Worm (Caenorhabditis elegans) whole organism, mixed stage, embryonic: Measurements from ENCODE around the gene nhr-173.

Source experiments
- M03D4.4 ChIP-seq: sonication (generic microtip); optimal IDR thresholded peaks from 2 replicates; lab custom pipeline; 2017; ENCODE audit warnings: mild to moderate bottlenecking, missing genetic modification characterization, missing compliant biosample characterization
- bed-3 ChIP-seq: fragments of 200-800 bp; sonication (Bioruptor generic); optimal IDR thresholded peaks from 3 replicates; lab custom pipeline; 2018; ENCODE audit warnings: mild to moderate bottlenecking, missing genetic modification characterization, moderate library complexity, missing compliant biosample characterization
- ceh-39 ChIP-seq: fragments of 150-350 bp; optimal IDR thresholded peaks from 2 replicates; lab custom pipeline; 2014; ENCODE audit warnings: missing biosample characterization, missing genetic modification characterization
- ceh-83 ChIP-seq: fragments of 200-800 bp; sonication (Bioruptor generic); optimal IDR thresholded peaks from 2 replicates; lab custom pipeline; 2018; ENCODE audit warnings: mild to moderate bottlenecking, missing genetic modification characterization, missing compliant biosample characterization
- ces-1 ChIP-seq: fragments of 150-350 bp; optimal IDR thresholded peaks from 2 replicates; lab custom pipeline; 2014; ENCODE audit warnings: missing biosample characterization, missing genetic modification reagents, missing genetic modification characterization
- cnd-1 ChIP-seq: fragments of 200-800 bp; sonication (Bioruptor generic); optimal IDR thresholded peaks from 2 replicates; lab custom pipeline; 2018; ENCODE audit warnings: mild to moderate bottlenecking, missing genetic modification characterization, missing compliant biosample characterization
- drap-1 ChIP-seq: fragments of 200-800 bp; sonication (Bioruptor generic); optimal IDR thresholded peaks from 3 replicates; lab custom pipeline; 2018; ENCODE audit warnings: mild to moderate bottlenecking, missing genetic modification characterization, missing compliant biosample characterization
- elt-1 ChIP-seq: sonication (generic microtip); optimal IDR thresholded peaks from 2 replicates; lab custom pipeline; 2017; ENCODE audit warnings: missing genetic modification characterization, mild to moderate bottlenecking, missing compliant biosample characterization, antibody characterized with exemption, moderate library complexity, borderline replicate concordance; ENCODE audit not compliant: insufficient read depth
- flh-1 ChIP-seq: fragments of 200-800 bp; sonication (Bioruptor generic); optimal IDR thresholded peaks from 2 replicates; lab custom pipeline; 2018; ENCODE audit warnings: mild to moderate bottlenecking, missing genetic modification characterization, moderate library complexity, missing compliant biosample characterization
- hlh-1 ChIP-seq: fragments of 150-350 bp; optimal IDR thresholded peaks from 2 replicates; lab custom pipeline; 2014; ENCODE audit warnings: missing biosample characterization, missing genetic modification reagents, missing genetic modification characterization
- lsy-2 ChIP-seq: fragments of 150-350 bp; optimal IDR thresholded peaks from 2 replicates; lab custom pipeline; 2014; ENCODE audit warnings: missing biosample characterization, missing genetic modification characterization
- mep-1 ChIP-seq: fragments of 150-350 bp; optimal IDR thresholded peaks from 2 replicates; lab custom pipeline; 2017; ENCODE audit warnings: missing biosample characterization, missing genetic modification reagents, missing genetic modification characterization, inconsistent platforms
- nhr-12 ChIP-seq: fragments of 150-350 bp; optimal IDR thresholded peaks from 2 replicates; lab custom pipeline; 2014; ENCODE audit warnings: missing biosample characterization, missing genetic modification characterization
- nhr-2 ChIP-seq: fragments of 150-350 bp; optimal IDR thresholded peaks from 2 replicates; lab custom pipeline; 2014; ENCODE audit warnings: missing biosample characterization, missing genetic modification characterization
- nhr-28 ChIP-seq: fragments of 150-350 bp; optimal IDR thresholded peaks from 2 replicates; lab custom pipeline; 2014; ENCODE audit warnings: missing biosample characterization, missing genetic modification characterization
- nhr-76 ChIP-seq: sonication (generic microtip); optimal IDR thresholded peaks from 2 replicates; lab custom pipeline; 2017; ENCODE audit warnings: missing biosample characterization, missing genetic modification characterization
- pha-4 ChIP-seq: fragments of 150-350 bp; optimal IDR thresholded peaks from 2 replicates; lab custom pipeline; 2018; ENCODE audit warnings: missing biosample characterization, missing genetic modification reagents, missing genetic modification characterization
- sem-2 ChIP-seq: fragments of 200-800 bp; sonication (Bioruptor generic); optimal IDR thresholded peaks from 2 replicates; lab custom pipeline; 2018; ENCODE audit warnings: mild to moderate bottlenecking, missing genetic modification characterization, missing compliant biosample characterization
- snpc-4 ChIP-seq: fragments of 150-350 bp; optimal IDR thresholded peaks from 2 replicates; lab custom pipeline; 2014; ENCODE audit warnings: missing biosample characterization, missing genetic modification characterization
- sptf-1 ChIP-seq: sonication (generic microtip); optimal IDR thresholded peaks from 2 replicates; lab custom pipeline; 2017; ENCODE audit warnings: mild to moderate bottlenecking, missing genetic modification characterization, moderate library complexity, missing compliant biosample characterization
- unc-120 ChIP-seq: sonication (generic microtip); optimal IDR thresholded peaks from 2 replicates; lab custom pipeline; 2017; ENCODE audit warnings: missing genetic modification characterization, missing compliant biosample characterization; ENCODE audit not compliant: poor library complexity, severe bottlenecking
- unc-39 ChIP-seq: fragments of 150-350 bp; optimal IDR thresholded peaks from 2 replicates; lab custom pipeline; 2014; ENCODE audit warnings: missing biosample characterization, missing genetic modification characterization
- unc-62 ChIP-seq: fragments of 150-350 bp; optimal IDR thresholded peaks from 2 replicates; lab custom pipeline; 2014; ENCODE audit warnings: missing biosample characterization, missing genetic modification reagents, missing genetic modification characterization
- zip-8 ChIP-seq: fragments of 150-350 bp; optimal IDR thresholded peaks from 2 replicates; lab custom pipeline; 2014; ENCODE audit warnings: missing biosample characterization, missing genetic modification characterization

The nhr-173 gene

ce11 chrX:6625275-6625674 is 30.1 kb upstream of the nhr-173 start (continued):
- TF ChIP-seq cnd-1 (tag; lab: Kevin White, UChicago) (no peak), hlh-1 (tag; lab: Kevin White, UChicago) (no peak), unc-39 (tag; lab: Kevin White, UChicago) (no peak)

ce11 chrX:6630645-6631044 is 24.7 kb upstream of the nhr-173 start:
- TF ChIP-seq unc-120 (tag; lab: Kevin White, UChicago): no peak
- TF ChIP-seq flh-1 (GFP tag; lab: Kevin White, UChicago): no peak
- no peak for TF ChIP-seq ceh-39 (tag; lab: Kevin White, UChicago)
- TF ChIP-seq zip-8: no peak
- TF ChIP-seq ceh-83: no peak

ce11 chrX:6631437-6631836 is 23.9 kb upstream of the nhr-173 start, which contains the start of gene aexr-2:
Gene aexr-2, minus strand, starts transcription at chrX:6631537.
- TF ChIP-seq sem-2 (GFP tag; lab: Kevin White, UChicago) (no peak), nhr-76 (tag; lab: Kevin White, UChicago) (no peak), drap-1 (GFP tag; lab: Kevin White, UChicago) (no peak)

ce11 chrX:6635173-6635572 is 20.2 kb upstream of the nhr-173 start, which contains the start of gene aexr-1:
Gene aexr-1, minus strand, starts transcription at chrX:6635273.
- TF ChIP-seq nhr-28 (tag; lab: Kevin White, UChicago): no peak

- TF ChIP-seq hlh-1 (tag; lab: Kevin White, UChicago): no peak
Observed at ce11 chrX:6637933-6638332, 17.4 kb upstream of the nhr-173 start.

- TF ChIP-seq pha-4 (tag; lab: Kevin White, UChicago) (no peak), lsy-2 (tag; lab: Kevin White, UChicago) (no peak), nhr-12 (tag; lab: Kevin White, UChicago) (no peak), mep-1 (no peak), elt-1 (tag; lab: Kevin White, UChicago) (no peak), flh-1 (GFP tag; lab: Kevin White, UChicago) (no peak), zip-8 (no peak), ces-1 (GFP tag; lab: Kevin White, UChicago) (no peak), nhr-2 (tag; lab: Kevin White, UChicago) (no peak)
Observed at ce11 chrX:6638985-6639573, 16.2 kb upstream of the nhr-173 start.

ce11 chrX:6640570-6641199 is 14.6 kb upstream of the nhr-173 start, which contains the start of gene nhr-120:
Gene nhr-120, minus strand, starts transcription at chrX:6640620.
- TF ChIP-seq pha-4 (tag; lab: Kevin White, UChicago) (no peak), M03D4.4 (tag; lab: Kevin White, UChicago) (no peak), ceh-83 (no peak), nhr-76 (tag; lab: Kevin White, UChicago) (no peak), snpc-4 (tag; lab: Kevin White, UChicago) (no peak)

ce11 chrX:6641509-6641908 is 13.8 kb upstream of the nhr-173 start:
- no peak for TF ChIP-seq nhr-76 (tag; lab: Kevin White, UChicago)
- no peak for TF ChIP-seq unc-62 (GFP tag; lab: Kevin White, UChicago)
- no peak for TF ChIP-seq bed-3
- TF ChIP-seq sem-2 (GFP tag; lab: Kevin White, UChicago): no peak
- no peak for TF ChIP-seq sptf-1 (tag; lab: Kevin White, UChicago)
